Fruit fly (Drosophila melanogaster): ENCODE results near the gene trx.

- TF ChIP-seq Dll (optimal IDR thresholded peaks at IDR 0.05) (no peak), usp (GFP tag; optimal IDR thresholded peaks at IDR 0.05) (no peak)
Measured at dm6 chr3R:14286320-14287190, at the start of gene trx.

All from whole organism.